Worm (Caenorhabditis elegans): Measurements from ENCODE around the gene F47B7.2.

F47B7.2 gene

DNA sequence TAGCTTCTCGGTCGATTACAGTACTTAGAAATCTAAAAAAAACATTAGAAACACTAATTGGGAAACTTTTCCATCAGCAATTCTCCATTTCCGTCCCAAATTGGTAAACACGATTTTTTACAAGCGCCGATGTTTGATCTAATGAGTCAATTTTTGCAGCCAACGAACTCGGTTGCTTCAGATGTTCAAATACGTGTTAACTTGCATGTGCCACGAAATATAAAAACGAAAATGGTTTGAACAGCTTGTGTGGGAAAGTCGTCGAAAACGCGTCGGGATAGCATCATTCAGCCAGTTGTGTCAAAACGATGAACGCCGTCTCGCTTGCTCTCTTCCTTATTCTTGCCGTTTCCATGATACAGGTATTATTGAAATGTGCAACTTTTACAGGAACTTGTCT lies 32.3 kb downstream of the F47B7.2 start, which contains the start of gene F35A5.2:
Gene F35A5.2, plus strand, starts transcription at position 301 of the 400 bp plus-strand sequence.
- TF ChIP-seq unc-62 (GFP tag; optimal IDR thresholded peaks at IDR 0.05), result no peak

ce11 chrX:3807166-3807565 lies 34.6 kb downstream of the F47B7.2 start, which contains the start of gene F35A5.1:
TSS of gene F35A5.1 (plus strand) at chrX:3807466.
- no peak for TF ChIP-seq unc-62 (GFP tag; optimal IDR thresholded peaks at IDR 0.05)

- TF ChIP-seq unc-62 (GFP tag; optimal IDR thresholded peaks at IDR 0.05), result no peak
Measured at ce11 chrX:3814827-3815226, 42.3 kb downstream of the F47B7.2 start.

DNA sequence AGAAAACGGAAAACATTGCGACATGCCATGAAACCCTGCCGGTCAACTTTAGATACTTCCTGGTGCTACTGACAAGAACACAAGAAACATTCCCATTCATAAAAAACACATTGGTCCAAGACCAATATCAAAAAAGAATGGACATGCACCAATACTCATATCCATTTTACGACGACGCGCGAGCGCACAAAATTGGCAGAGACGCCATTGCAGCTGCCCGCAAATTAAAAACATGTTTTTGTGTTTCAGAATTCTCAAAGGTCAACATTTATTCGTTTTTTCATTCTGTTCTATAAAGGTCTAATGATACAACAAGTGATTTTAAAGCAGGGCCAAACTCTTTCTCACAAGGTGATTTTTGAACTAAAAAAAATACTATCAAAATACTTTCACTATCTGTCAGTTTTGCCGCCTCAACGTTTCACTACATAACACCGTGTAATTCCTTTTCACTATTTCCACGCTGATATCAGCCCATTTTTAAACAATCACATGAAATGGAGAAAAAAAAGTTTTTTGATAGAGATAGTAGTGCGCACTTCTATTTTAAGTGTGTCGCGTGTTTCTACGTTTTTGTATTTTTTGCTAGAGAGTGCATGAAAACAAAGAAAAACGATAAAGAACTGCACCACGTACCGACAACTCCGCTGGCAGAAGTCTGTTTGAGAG lies 46.4 kb downstream of the F47B7.2 start:
- TF ChIP-seq unc-62 (GFP tag; optimal IDR thresholded peaks at IDR 0.05), result no peak

ce11 chrX:3819697-3820096 lies 47.1 kb downstream of the F47B7.2 start:
- no peak for TF ChIP-seq unc-62 (GFP tag; optimal IDR thresholded peaks at IDR 0.05)

- no peak for TF ChIP-seq unc-62 (GFP tag; optimal IDR thresholded peaks at IDR 0.05)
Measured at ce11 chrX:3820666-3821065, 48.1 kb downstream of the F47B7.2 start.

- TF ChIP-seq unc-62 (GFP tag; optimal IDR thresholded peaks at IDR 0.05), result no peak
Measured at ce11 chrX:3821609-3822008, 49.0 kb downstream of the F47B7.2 start.

ce11 chrX:3822061-3822460 lies 49.5 kb downstream of the F47B7.2 start:
- TF ChIP-seq unc-62 (GFP tag; optimal IDR thresholded peaks at IDR 0.05), result no peak

DNA sequence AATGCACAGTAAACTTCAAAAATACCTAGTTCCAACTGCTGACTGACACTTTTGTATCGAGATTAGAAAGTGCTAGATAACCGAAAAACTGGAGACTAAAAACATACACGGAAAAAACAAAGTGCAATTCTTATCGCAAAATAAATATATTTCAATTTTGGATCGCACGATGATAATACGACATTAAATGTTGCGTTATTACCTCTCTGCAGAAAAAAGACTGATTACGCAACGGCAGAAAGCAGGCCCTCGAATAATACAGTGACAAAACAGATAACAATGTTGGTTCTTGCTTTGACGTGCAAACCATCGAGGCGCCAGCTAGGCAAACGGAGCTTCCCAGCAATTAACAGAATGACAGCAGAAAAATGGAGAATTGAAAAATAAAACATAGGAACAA lies 51.3 kb downstream of the F47B7.2 start:
- no peak for TF ChIP-seq unc-62 (GFP tag; optimal IDR thresholded peaks at IDR 0.05)

DNA sequence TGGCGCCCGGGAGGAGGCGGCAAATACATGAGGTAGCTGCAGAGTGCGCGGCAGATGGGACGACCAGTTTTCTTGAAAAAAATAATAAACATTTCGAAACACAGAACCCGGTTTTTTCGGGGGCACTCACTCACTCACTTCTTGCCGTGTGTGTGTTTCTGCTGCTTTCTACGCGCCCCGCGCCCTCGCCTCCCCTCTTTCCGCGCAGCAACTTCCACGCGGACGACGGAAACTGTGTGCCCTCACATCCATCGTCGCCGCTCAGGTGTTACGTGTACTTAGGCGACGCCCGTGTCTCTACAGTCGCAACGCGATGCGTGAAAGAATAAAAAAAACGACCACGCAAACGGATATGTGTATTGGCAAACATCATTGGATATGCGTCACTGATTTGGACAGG lies 51.9 kb downstream of the F47B7.2 start:
- no peak for TF ChIP-seq unc-62 (GFP tag; optimal IDR thresholded peaks at IDR 0.05)

DNA sequence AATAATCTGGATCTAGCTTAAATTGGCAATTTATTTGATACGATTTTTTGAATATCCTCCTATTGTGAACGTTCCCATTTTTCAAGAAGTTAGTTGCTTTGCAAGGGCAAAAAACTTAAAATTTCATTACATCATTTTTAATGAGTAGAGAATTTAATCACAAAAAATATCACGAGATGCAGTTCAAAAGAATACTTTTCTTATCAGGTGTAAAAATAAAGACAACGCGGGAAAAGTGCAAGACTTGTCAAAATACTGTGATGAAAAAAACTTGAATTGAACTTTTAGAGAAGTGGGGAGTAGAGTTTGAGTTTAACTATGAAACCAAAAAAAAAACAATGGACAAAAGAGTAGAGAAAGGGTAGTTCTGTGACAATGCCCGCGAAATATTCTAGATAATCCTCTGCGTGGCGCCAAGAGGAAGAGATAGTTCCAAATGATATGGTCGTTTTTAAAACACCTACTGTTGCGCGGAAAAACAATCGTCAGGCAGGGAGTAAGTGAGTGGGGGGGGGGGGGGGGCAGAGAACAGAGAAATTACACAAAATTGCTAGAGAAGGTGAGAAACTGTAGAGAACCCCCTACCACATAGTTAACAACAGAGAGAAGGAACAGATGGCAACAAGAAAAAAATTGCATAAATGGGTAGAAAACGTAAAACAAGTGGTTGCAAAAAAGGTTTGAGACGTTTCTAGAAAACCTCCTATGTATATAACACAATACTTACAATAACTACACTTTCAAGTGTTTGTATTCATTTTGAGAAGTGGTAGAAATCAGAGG lies 52.5 kb downstream of the F47B7.2 start:
- TF ChIP-seq unc-62 (GFP tag; optimal IDR thresholded peaks at IDR 0.05), result no peak

- TF ChIP-seq unc-62 (GFP tag; optimal IDR thresholded peaks at IDR 0.05), result no peak
Measured at ce11 chrX:3826172-3826571, 53.6 kb downstream of the F47B7.2 start.

DNA sequence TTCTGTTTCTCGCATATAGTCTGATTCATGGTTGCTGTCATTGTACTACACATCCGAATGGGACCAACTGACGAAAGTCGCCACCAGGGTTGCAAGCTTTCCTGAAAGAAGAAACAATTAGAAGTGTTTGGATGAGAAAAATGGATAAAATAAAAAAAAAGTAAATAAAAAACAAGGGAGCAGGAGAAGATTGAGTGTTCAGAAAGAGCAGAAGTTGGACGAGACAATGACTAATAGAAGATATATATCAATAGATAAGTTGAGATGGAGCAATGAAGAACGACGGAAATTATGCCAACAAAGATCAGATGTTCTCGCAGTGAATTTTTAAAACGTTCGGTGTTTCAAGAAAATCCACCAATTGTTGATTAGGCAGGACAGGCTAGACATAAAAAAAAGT lies 54.3 kb downstream of the F47B7.2 start, which contains the start of gene fkh-9:
Gene fkh-9, minus strand, starts transcription at position 101 of the 400 bp plus-strand sequence.
- no peak for TF ChIP-seq unc-62 (GFP tag; optimal IDR thresholded peaks at IDR 0.05)

ce11 chrX:3827311-3827710 lies 54.7 kb downstream of the F47B7.2 start:
- TF ChIP-seq unc-62 (GFP tag; optimal IDR thresholded peaks at IDR 0.05), result no peak
